Worm (Caenorhabditis elegans): ENCODE data around the gene Y54G2A.32.

Y54G2A.32 gene

DNA sequence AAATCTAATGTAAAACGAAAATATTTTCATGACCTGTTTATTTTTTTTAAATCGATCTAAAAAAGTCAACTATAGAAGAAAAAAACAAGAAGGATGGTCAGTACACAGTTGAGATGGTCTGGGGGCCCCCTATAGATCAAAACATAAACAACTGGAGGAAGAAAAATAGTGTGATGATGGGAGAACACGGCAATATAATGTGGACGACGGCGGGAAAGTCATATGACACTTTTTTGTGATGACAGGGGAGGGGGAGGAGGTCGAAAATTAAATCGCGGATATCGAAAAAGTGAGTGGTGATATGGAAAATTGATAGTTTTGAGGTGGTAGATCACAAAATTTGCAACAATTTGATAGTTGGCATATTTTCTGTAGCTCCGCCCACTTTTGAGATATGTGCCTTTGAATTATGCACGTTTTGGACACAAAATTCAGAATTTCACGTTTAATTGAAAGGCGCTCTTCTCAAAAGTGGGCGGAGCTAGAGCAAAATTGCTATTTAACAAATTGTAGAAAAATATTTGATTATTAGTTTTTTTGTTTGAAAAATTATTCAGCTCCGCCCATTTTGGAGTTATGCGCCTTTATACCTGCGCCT is 30.3 kb upstream of the Y54G2A.32 start:
- TF ChIP-seq blmp-1 (tag; optimal IDR thresholded peaks at IDR 0.05) (peak; percentile 86), xbp-1 (tag; optimal IDR thresholded peaks at IDR 0.05) (no peak), tbx-2 (tag; optimal IDR thresholded peaks at IDR 0.05) (peak; percentile 30), fkh-10 (GFP tag; optimal IDR thresholded peaks at IDR 0.05) (no peak), snu-23 (GFP tag; optimal IDR thresholded peaks at IDR 0.05) (peak; percentile 56), C16A3.4 (tag; optimal IDR thresholded peaks at IDR 0.05) (peak; percentile 28), lin-14 (GFP tag; optimal IDR thresholded peaks at IDR 0.05) (peak; percentile 72), lsy-2 (tag; optimal IDR thresholded peaks at IDR 0.05) (peak in 1 of 2 experiments; percentile 17), ceh-82 (tag; optimal IDR thresholded peaks at IDR 0.05) (no peak), unc-86 (tag; optimal IDR thresholded peaks at IDR 0.05) (no peak), aly-2 (tag; optimal IDR thresholded peaks at IDR 0.05) (no peak), nhr-20 (tag; optimal IDR thresholded peaks at IDR 0.05) (peak; percentile 57), elt-3 (tag; optimal IDR thresholded peaks at IDR 0.05) (peak in 2 of 6 experiments; percentile 23 to 64), nhr-19 (GFP tag; conservative IDR thresholded peaks at IDR 0.05) (peak; percentile 12), isw-1 (GFP tag; IDR thresholded peaks at IDR 0.05) (no peak), nhr-85 (tag) (peak; percentile 76), efl-1 (optimal IDR thresholded peaks at IDR 0.05) (no peak), efl-1 (GFP tag; optimal IDR thresholded peaks at IDR 0.05 in 1 of 2) (peak; percentile 11 to 64), Y116A8C.19 (tag; optimal IDR thresholded peaks at IDR 0.05; ENCODE audit: borderline replicate concordance) (no peak), hlh-17 (GFP tag; optimal IDR thresholded peaks at IDR 0.05; ENCODE audit: borderline replicate concordance) (no peak), nhr-71 (tag; optimal IDR thresholded peaks at IDR 0.05) (peak; percentile 77), alr-1 (tag; optimal IDR thresholded peaks at IDR 0.05; ENCODE audit: borderline replicate concordance) (no peak), mep-1 (tag; optimal IDR thresholded peaks at IDR 0.05) (peak; percentile 75), nhr-90 (tag; optimal IDR thresholded peaks at IDR 0.05; ENCODE audit: poor library complexity) (peak; percentile 30), nhr-76 (tag; optimal IDR thresholded peaks at IDR 0.05) (no peak), mdl-1 (tag; optimal IDR thresholded peaks at IDR 0.05) (peak in 1 of 2 experiments; percentile 25), nhr-47 (tag; optimal IDR thresholded peaks at IDR 0.05) (peak; percentile 42), grh-1 (GFP tag; IDR thresholded peaks at IDR 0.05) (no peak), sup-37 (GFP tag; optimal IDR thresholded peaks at IDR 0.05) (peak; percentile 8), ets-5 (GFP tag; IDR thresholded peaks at IDR 0.05) (no peak), dpl-1 (GFP tag; optimal IDR thresholded peaks at IDR 0.05) (peak in 2 of 3 experiments; percentile 3 to 22), pag-3 (tag; optimal IDR thresholded peaks at IDR 0.05; ENCODE audit: borderline replicate concordance, insufficient read depth) (peak; percentile 14), lin-35 (GFP tag; optimal IDR thresholded peaks at IDR 0.05) (peak in 1 of 2 experiments; percentile 39), lin-15B (tag; optimal IDR thresholded peaks at IDR 0.05) (no peak), swsn-7 (tag; optimal IDR thresholded peaks at IDR 0.05) (peak; percentile 19), rnt-1 (tag; optimal IDR thresholded peaks at IDR 0.05) (peak; percentile 22), ama-1 (optimal IDR thresholded peaks at IDR 0.05) (peak; percentile 73), hlh-4 (tag; optimal IDR thresholded peaks at IDR 0.05) (no peak)

ce11 chrIV:2774500-2774899 is 29.3 kb upstream of the Y54G2A.32 start:
- TF ChIP-seq snu-23 (GFP tag; optimal IDR thresholded peaks at IDR 0.05) (peak; percentile 93), egl-13 (tag; optimal IDR thresholded peaks at IDR 0.05) (no peak), lin-39 (tag; optimal IDR thresholded peaks at IDR 0.05) (no peak), vab-15 (tag; optimal IDR thresholded peaks at IDR 0.05) (no peak), blmp-1 (tag; optimal IDR thresholded peaks at IDR 0.05) (peak; percentile 74), mdl-1 (tag; optimal IDR thresholded peaks at IDR 0.05) (peak in 1 of 2 experiments; percentile 86), C16A3.4 (tag; optimal IDR thresholded peaks at IDR 0.05) (peak; percentile 76), lin-35 (GFP tag; optimal IDR thresholded peaks at IDR 0.05) (peak; percentile 75 to 88), nhr-20 (tag; optimal IDR thresholded peaks at IDR 0.05) (peak; percentile 93), ama-1 (optimal IDR thresholded peaks at IDR 0.05) (peak; percentile 89), alr-1 (tag; optimal IDR thresholded peaks at IDR 0.05; ENCODE audit: borderline replicate concordance) (no peak), Y116A8C.19 (tag; optimal IDR thresholded peaks at IDR 0.05; ENCODE audit: borderline replicate concordance) (no peak), nhr-237 (tag; optimal IDR thresholded peaks at IDR 0.05) (peak; percentile 70), dpl-1 (GFP tag; optimal IDR thresholded peaks at IDR 0.05) (peak; percentile 49 to 68 (median 67)), skn-1 (tag; optimal IDR thresholded peaks at IDR 0.05) (peak; percentile 91), grh-1 (GFP tag; IDR thresholded peaks at IDR 0.05) (peak; percentile 95), fkh-4 (tag; optimal IDR thresholded peaks at IDR 0.05; ENCODE audit: borderline replicate concordance) (no peak), fos-1 (tag; optimal IDR thresholded peaks at IDR 0.05) (peak; percentile 72), rnt-1 (tag; optimal IDR thresholded peaks at IDR 0.05) (peak; percentile 90), nhr-47 (tag; optimal IDR thresholded peaks at IDR 0.05) (peak; percentile 81), F16B12.6 (tag; optimal IDR thresholded peaks at IDR 0.05) (no peak), hlh-4 (tag; optimal IDR thresholded peaks at IDR 0.05) (no peak), nhr-84 (tag; optimal IDR thresholded peaks at IDR 0.05) (no peak), mep-1 (tag; optimal IDR thresholded peaks at IDR 0.05) (peak; percentile 94), aha-1 (tag; optimal IDR thresholded peaks at IDR 0.05) (no peak), C04F5.9 (tag; optimal IDR thresholded peaks at IDR 0.05) (peak; percentile 43), lsy-2 (tag; optimal IDR thresholded peaks at IDR 0.05) (peak; percentile 79 to 84), lin-14 (GFP tag; optimal IDR thresholded peaks at IDR 0.05) (peak; percentile 94)
